Fruit fly (Drosophila melanogaster) whole organism, prepupa: ENCODE data around the gene Dus1.

Source experiments
- Blimp-1 ChIP-seq: fragments of 200-800 bp; sonication (Bioruptor generic); optimal IDR thresholded peaks from 3 replicates; lab custom pipeline; 2017; ENCODE audit warnings: missing biosample characterization, missing genetic modification characterization, mild to moderate bottlenecking, moderate library complexity, missing genetic modification reagents
- CG10631 ChIP-seq: fragments of 200-800 bp; sonication (Bioruptor generic); optimal IDR thresholded peaks from 2 replicates; lab custom pipeline; 2016; ENCODE audit warnings: missing biosample characterization, missing genetic modification characterization
- CG10669 ChIP-seq: fragments of 200-800 bp; sonication (Bioruptor generic); optimal IDR thresholded peaks from 3 replicates; lab custom pipeline; 2018; ENCODE audit warnings: missing biosample characterization, mild to moderate bottlenecking, missing genetic modification characterization, moderate library complexity
- CG11294 ChIP-seq: fragments of 200-800 bp; sonication (Bioruptor generic); IDR thresholded peaks from 2 replicates; pipeline ENCODE4 v1.3.6; 2022; ENCODE audit warnings: missing biosample characterization, missing genetic modification characterization
- CG11762 ChIP-seq: fragments of 200-800 bp; sonication (Bioruptor generic); optimal IDR thresholded peaks from 3 replicates; lab custom pipeline; 2016; ENCODE audit warnings: missing biosample characterization, missing genetic modification characterization; ENCODE audit not compliant: insufficient read depth
- CG11902 ChIP-seq: fragments of 200-800 bp; sonication (Bioruptor generic); optimal IDR thresholded peaks from 3 replicates; lab custom pipeline; 2016; ENCODE audit warnings: missing biosample characterization, missing genetic modification characterization
- CG32006 ChIP-seq: fragments of 200-800 bp; sonication (Bioruptor generic); optimal IDR thresholded peaks from 3 replicates; lab custom pipeline; 2017; ENCODE audit warnings: missing biosample characterization, mild to moderate bottlenecking, missing genetic modification characterization
- CG3919 ChIP-seq: fragments of 200-800 bp; sonication (Bioruptor generic); optimal IDR thresholded peaks from 3 replicates; lab custom pipeline; 2016; ENCODE audit warnings: missing biosample characterization, missing genetic modification characterization
- CG4318 ChIP-seq: fragments of 200-800 bp; sonication (Bioruptor generic); optimal IDR thresholded peaks from 3 replicates; lab custom pipeline; 2017; ENCODE audit warnings: missing biosample characterization, mild to moderate bottlenecking, missing genetic modification characterization
- CG6276 ChIP-seq: fragments of 200-800 bp; sonication (Bioruptor generic); optimal IDR thresholded peaks from 2 replicates; lab custom pipeline; 2017; ENCODE audit warnings: missing biosample characterization, mild to moderate bottlenecking, missing genetic modification characterization
- CG6792 ChIP-seq: fragments of 200-800 bp; sonication (Bioruptor generic); optimal IDR thresholded peaks from 3 replicates; lab custom pipeline; 2016; ENCODE audit warnings: missing biosample characterization, missing genetic modification characterization
- CG6808 ChIP-seq: fragments of 200-800 bp; sonication (Bioruptor generic); optimal IDR thresholded peaks from 3 replicates; lab custom pipeline; 2017; ENCODE audit warnings: missing biosample characterization, missing genetic modification characterization, mild to moderate bottlenecking, moderate library complexity, missing genetic modification reagents
- CG6854 ChIP-seq: fragments of 200-800 bp; sonication (Bioruptor generic); optimal IDR thresholded peaks from 2 replicates; lab custom pipeline; 2017; ENCODE audit warnings: missing biosample characterization, mild to moderate bottlenecking, missing genetic modification characterization
- CG7368 ChIP-seq: fragments of 200-800 bp; sonication (Bioruptor generic); optimal IDR thresholded peaks from 3 replicates; lab custom pipeline; 2016; ENCODE audit warnings: missing biosample characterization, missing genetic modification characterization
- CG8119 ChIP-seq: fragments of 200-800 bp; sonication (Bioruptor generic); IDR thresholded peaks from 3 replicates; pipeline ENCODE4 v1.3.6; 2022; ENCODE audit warnings: missing biosample characterization, missing genetic modification characterization
- CG8632 ChIP-seq: fragments of 200-800 bp; sonication (Bioruptor generic); optimal IDR thresholded peaks from 3 replicates; lab custom pipeline; 2016; ENCODE audit warnings: missing biosample characterization, missing genetic modification characterization
- Eip75B ChIP-seq: fragments of 200-800 bp; sonication (Bioruptor generic); optimal IDR thresholded peaks from 3 replicates; lab custom pipeline; 2016; ENCODE audit warnings: missing biosample characterization, missing genetic modification characterization
- Eip78C ChIP-seq: fragments of 200-800 bp; sonication (Bioruptor generic); peaks from one replicate; lab custom pipeline; 2016; ENCODE audit warnings: missing biosample characterization, missing genetic modification characterization
- Eip93F ChIP-seq: fragments of 200-800 bp; sonication (Bioruptor generic); optimal IDR thresholded peaks from 2 replicates; lab custom pipeline; 2016; ENCODE audit warnings: missing biosample characterization, mild to moderate bottlenecking, missing genetic modification characterization
- Ets21C ChIP-seq: fragments of 200-800 bp; sonication (Bioruptor generic); optimal IDR thresholded peaks from 3 replicates; lab custom pipeline; 2016; ENCODE audit warnings: missing biosample characterization, missing genetic modification characterization
- Ets96B ChIP-seq: fragments of 200-800 bp; optimal IDR thresholded peaks from 2 replicates; lab custom pipeline; 2019; ENCODE audit warnings: missing biosample characterization, mild to moderate bottlenecking, missing genetic modification characterization, moderate library complexity
- Gug ChIP-seq: fragments of 200-800 bp; sonication (Bioruptor generic); IDR thresholded peaks from 2 replicates; pipeline ENCODE4 v1.3.6; 2022; ENCODE audit warnings: missing biosample characterization, missing genetic modification characterization
- Hr38 ChIP-seq: sonication (Bioruptor generic); optimal IDR thresholded peaks from 2 replicates; lab custom pipeline; 2016; ENCODE audit warnings: missing biosample characterization, missing genetic modification characterization
- Hr4 ChIP-seq: fragments of 200-800 bp; sonication (Bioruptor generic); optimal IDR thresholded peaks from 3 replicates; lab custom pipeline; 2016; ENCODE audit warnings: missing biosample characterization, missing genetic modification characterization
- Lpt ChIP-seq: fragments of 200-800 bp; sonication (Bioruptor generic); optimal IDR thresholded peaks from 3 replicates; lab custom pipeline; 2016; ENCODE audit warnings: missing biosample characterization, missing genetic modification characterization
- Met ChIP-seq: fragments of 200-800 bp; sonication (Bioruptor generic); optimal IDR thresholded peaks from 3 replicates; lab custom pipeline; 2016; ENCODE audit warnings: missing biosample characterization, missing genetic modification characterization
- OdsH ChIP-seq: fragments of 200-800 bp; sonication (Bioruptor generic); optimal IDR thresholded peaks from 3 replicates; lab custom pipeline; 2016; ENCODE audit warnings: missing biosample characterization, missing genetic modification characterization
- Smox ChIP-seq: fragments of 200-800 bp; sonication (Bioruptor generic); optimal IDR thresholded peaks from 3 replicates; lab custom pipeline; 2016; ENCODE audit warnings: missing biosample characterization, missing genetic modification characterization
- Sox102F ChIP-seq: fragments of 200-800 bp; sonication (Bioruptor generic); optimal IDR thresholded peaks from 2 replicates; lab custom pipeline; 2016; ENCODE audit warnings: missing biosample characterization, mild to moderate bottlenecking, missing genetic modification characterization
- Sox14 ChIP-seq: fragments of 200-800 bp; sonication (Bioruptor generic); optimal IDR thresholded peaks from 3 replicates; lab custom pipeline; 2016; ENCODE audit warnings: missing biosample characterization, missing genetic modification characterization
- Sox15 ChIP-seq: fragments of 200-800 bp; sonication (Bioruptor generic); optimal IDR thresholded peaks from 3 replicates; lab custom pipeline; 2016; ENCODE audit warnings: missing biosample characterization, missing genetic modification characterization
- achi ChIP-seq: fragments of 200-800 bp; sonication (Bioruptor generic); optimal IDR thresholded peaks from 3 replicates; lab custom pipeline; 2016; ENCODE audit warnings: missing biosample characterization, missing genetic modification characterization
- acj6 ChIP-seq: fragments of 200-800 bp; sonication (Bioruptor generic); optimal IDR thresholded peaks from 3 replicates; lab custom pipeline; 2016; ENCODE audit warnings: missing biosample characterization, missing genetic modification characterization
- cyc ChIP-seq: fragments of 200-800 bp; sonication (Bioruptor generic); optimal IDR thresholded peaks from 3 replicates; lab custom pipeline; 2016; ENCODE audit warnings: missing biosample characterization, missing genetic modification characterization
- dac ChIP-seq: fragments of 200-800 bp; sonication (Bioruptor generic); optimal IDR thresholded peaks from 2 replicates; lab custom pipeline; 2017; ENCODE audit warnings: missing biosample characterization, mild to moderate bottlenecking, missing genetic modification characterization
- dsx ChIP-seq: fragments of 200-800 bp; optimal IDR thresholded peaks from 3 replicates; lab custom pipeline; 2019; ENCODE audit warnings: missing biosample characterization, mild to moderate bottlenecking, missing genetic modification characterization, moderate library complexity; ENCODE audit not compliant: poor library complexity, severe bottlenecking
- fd59A ChIP-seq: fragments of 200-800 bp; sonication (Bioruptor generic); optimal IDR thresholded peaks from 2 replicates; lab custom pipeline; 2017; ENCODE audit warnings: missing biosample characterization, mild to moderate bottlenecking, missing genetic modification characterization, missing genetic modification reagents
- fd85E ChIP-seq: fragments of 200-800 bp; sonication (Bioruptor generic); optimal IDR thresholded peaks from 3 replicates; lab custom pipeline; 2016; ENCODE audit warnings: missing biosample characterization, missing genetic modification characterization
- fkh ChIP-seq: fragments of 200-800 bp; sonication (Bioruptor generic); optimal IDR thresholded peaks from 3 replicates; lab custom pipeline; 2017; ENCODE audit warnings: missing biosample characterization, mild to moderate bottlenecking, missing genetic modification characterization, moderate library complexity
- spab ChIP-seq: fragments of 200-800 bp; sonication (Bioruptor generic); optimal IDR thresholded peaks from 2 replicates; lab custom pipeline; 2017; ENCODE audit warnings: missing biosample characterization, mild to moderate bottlenecking, missing genetic modification characterization, missing genetic modification reagents
- ss ChIP-seq, 2 experiments: fragments of 200-800 bp; sonication (Bioruptor generic); optimal IDR thresholded peaks; 2 replicates in 1 of 2; 3 replicates in 1 of 2; lab custom pipeline; 2017 to 2018; ENCODE audit warnings: mild to moderate bottlenecking in 2 of 2, missing biosample characterization in 2 of 2, missing genetic modification characterization in 2 of 2, moderate library complexity in 1 of 2
- svp ChIP-seq: fragments of 200-800 bp; sonication (Bioruptor generic); peaks from one replicate; lab custom pipeline; 2016; ENCODE audit warnings: missing biosample characterization, missing genetic modification characterization

Dus1 gene

DNA sequence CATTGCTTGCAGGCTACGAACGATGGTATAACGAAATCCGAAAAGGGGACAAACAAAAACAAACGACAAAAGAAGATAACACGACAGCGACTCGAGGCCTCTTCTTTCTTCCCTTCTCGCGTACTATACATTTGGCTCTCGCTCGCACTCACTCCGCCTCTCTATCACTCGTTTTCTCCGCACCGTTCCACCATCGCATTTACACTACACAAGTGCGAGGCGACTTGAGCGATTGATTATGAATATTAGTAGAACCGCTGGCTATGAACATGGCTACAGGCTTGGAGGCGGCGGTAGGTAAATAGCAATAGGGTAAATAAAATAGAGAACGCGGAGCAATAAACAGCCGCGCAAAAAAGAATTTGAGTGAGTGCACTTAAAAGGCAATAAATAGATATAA is 51.0 kb downstream of the Dus1 start (continued):
- TF ChIP-seq spab (GFP tag; lab: Kevin White, UChicago) (no peak), Gug (GFP tag; lab: Robert Waterston, UW) (peak; percentile 45; the same call in 1 of the 2 replicates), Ets21C (GFP tag; lab: Kevin White, UChicago) (no peak), OdsH (no peak), Sox15 (no peak), Ets96B (tag; lab: Kevin White, UChicago) (no peak), Sox14 (GFP tag; lab: Kevin White, UChicago) (no peak), dsx (no peak), Hr4 (GFP tag; lab: Kevin White, UChicago) (no peak), Lpt (peak; percentile 41), CG3919 (no peak), CG10631 (GFP tag; lab: Kevin White, UChicago) (no peak), Eip93F (GFP tag; lab: Kevin White, UChicago) (no peak), CG6276 (no peak), CG7368 (GFP tag; lab: Kevin White, UChicago) (no peak), Smox (GFP tag; lab: Kevin White, UChicago) (no peak), dac (GFP tag; lab: Kevin White, UChicago) (no peak), Eip75B (no peak), CG8119 (0 out of 3 replicates have a peak, but pooled peaks have one; percentile 27), CG6792 (GFP tag; lab: Kevin White, UChicago) (no peak), fkh (GFP tag; lab: Kevin White, UChicago) (peak; percentile 94), Hr38 (GFP tag; lab: Kevin White, UChicago) (no peak), CG4318 (no peak), Sox102F (no peak), Eip78C (GFP tag; lab: Kevin White, UChicago) (no peak), CG6854 (GFP tag; lab: Kevin White, UChicago) (no peak), CG8632 (GFP tag; lab: Kevin White, UChicago) (no peak), cyc (GFP tag; lab: Kevin White, UChicago) (no peak), CG11762 (GFP tag; lab: Kevin White, UChicago) (no peak), CG11902 (GFP tag; lab: Kevin White, UChicago) (no peak), CG6808 (GFP tag; lab: Kevin White, UChicago) (no peak), CG10669 (GFP tag; lab: Kevin White, UChicago) (no peak), ss (GFP tag; optimal IDR thresholded peaks at IDR 0.05; lab: Kevin White, UChicago) (no peak), fd85E (no peak)
- TF ChIP-seq, all 60 proteins: peak for 7

DNA sequence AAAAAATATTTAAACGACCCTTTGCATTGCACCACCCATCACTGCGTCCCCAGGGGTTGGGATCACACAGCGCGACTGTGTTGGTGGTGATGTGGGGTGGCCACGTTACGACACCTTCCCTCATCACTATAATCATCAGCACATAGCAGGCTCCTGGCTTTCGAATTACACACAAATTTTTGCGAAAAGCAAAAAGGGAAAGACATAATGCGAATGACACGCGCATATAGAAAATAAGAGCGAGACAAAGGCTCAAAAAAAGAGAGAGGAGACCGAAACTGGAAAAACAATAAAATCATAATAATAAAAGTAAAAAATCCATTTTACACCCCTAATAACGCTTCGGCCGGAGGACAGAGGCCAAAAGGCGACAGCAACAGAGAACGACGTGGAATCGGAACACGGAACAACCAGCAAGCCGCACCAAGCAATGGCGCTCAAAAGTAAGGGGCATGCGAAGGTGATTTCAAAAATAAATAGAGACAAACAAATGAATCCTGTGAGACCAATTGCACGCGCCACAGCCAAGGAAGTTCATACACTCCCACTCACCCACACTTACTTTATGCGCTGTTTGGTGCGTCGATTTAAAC is 52.0 kb downstream of the Dus1 start:
- TF ChIP-seq Sox14 (GFP tag; lab: Kevin White, UChicago) (no peak), CG7368 (GFP tag; lab: Kevin White, UChicago) (no peak), svp (GFP tag; lab: Kevin White, UChicago) (peak; percentile 27)

DNA sequence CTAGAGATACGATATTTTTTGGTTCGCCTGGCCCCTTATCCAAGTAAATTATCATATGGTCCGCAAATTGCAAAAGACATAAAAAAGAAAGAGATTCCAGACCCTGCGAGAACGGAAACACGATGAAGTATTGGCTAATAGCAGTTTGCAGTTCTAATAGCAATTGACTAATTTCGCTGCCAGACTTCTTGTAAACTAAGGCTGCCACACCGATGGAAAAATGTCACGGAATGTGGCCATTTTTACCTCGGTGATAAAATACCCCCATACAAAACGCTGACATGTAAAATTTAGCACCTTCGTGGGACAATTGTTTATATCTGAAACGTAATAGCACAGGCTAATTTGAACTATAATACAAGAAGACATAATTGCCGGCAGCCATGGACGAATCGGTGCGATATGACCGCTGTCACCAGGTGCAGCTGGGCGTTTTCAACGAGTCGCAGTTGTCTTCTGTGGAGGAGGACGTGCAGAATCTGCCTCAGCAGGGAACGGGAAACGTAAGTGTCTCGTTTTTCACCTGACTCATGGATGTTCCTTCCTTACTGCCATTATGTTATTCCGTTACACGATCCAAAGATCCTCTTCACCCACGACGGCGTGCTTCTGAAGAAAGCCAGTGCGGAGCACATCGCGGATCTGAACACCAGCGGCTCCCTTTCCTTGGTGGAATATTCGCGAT is 64.3 kb downstream of the Dus1 start, which contains the start of the genes Tbc1d15-17 and CG11617:
Gene Tbc1d15-17 (plus strand): TSS at position 51 of the 685 bp plus-strand sequence.
Gene CG11617 (minus strand): TSS at position 169 of the 685 bp plus-strand sequence.
- no peak for TF ChIP-seq CG6854 (GFP tag; lab: Kevin White, UChicago)
- TF ChIP-seq fd59A (GFP tag; lab: Kevin White, UChicago) = no peak
- no peak for TF ChIP-seq CG11762 (GFP tag; lab: Kevin White, UChicago)
- no peak for TF ChIP-seq OdsH
- no peak for TF ChIP-seq ss (GFP tag; optimal IDR thresholded peaks at IDR 0.05; lab: Kevin White, UChicago)
- no peak for TF ChIP-seq CG10631 (GFP tag; lab: Kevin White, UChicago)
- TF ChIP-seq CG11294 = no peak
- no peak for TF ChIP-seq CG4318
- no peak for TF ChIP-seq Blimp-1 (GFP tag; lab: Kevin White, UChicago)
- TF ChIP-seq acj6 (GFP tag; lab: Kevin White, UChicago) = no peak
- TF ChIP-seq Met (GFP tag; lab: Kevin White, UChicago) = no peak
- TF ChIP-seq CG32006 (GFP tag; lab: Kevin White, UChicago) = no peak
- TF ChIP-seq achi = no peak
- TF ChIP-seq CG8119 = no peak
